Fruit fly (Drosophila melanogaster) ovary, adult (tissue): ENCODE results near the gene wisp.

ENCODE experiments used
- CG17801 ChIP-seq: fragments of 200-800 bp; optimal IDR thresholded peaks from 2 replicates; lab custom pipeline; 2019; ENCODE audit warnings: missing biosample characterization, mild to moderate bottlenecking, missing genetic modification characterization, moderate library complexity; ENCODE audit not compliant: partially characterized antibody

Gene wisp

dm6 chrX:11917056-11917633 lies 23.4 kb downstream of the wisp start, which contains the start of gene pot:
pot (minus strand) TSS chrX:11917260.
- peak; percentile 25 for TF ChIP-seq CG17801 (GFP tag; lab: Kevin White, UChicago)

dm6 chrX:11920959-11921358 lies 27.2 kb downstream of the wisp start:
- peak; percentile 28 for TF ChIP-seq CG17801 (GFP tag; lab: Kevin White, UChicago)

dm6 chrX:11922650-11923237 lies 29.0 kb downstream of the wisp start:
- no peak for TF ChIP-seq CG17801 (GFP tag; lab: Kevin White, UChicago)

DNA sequence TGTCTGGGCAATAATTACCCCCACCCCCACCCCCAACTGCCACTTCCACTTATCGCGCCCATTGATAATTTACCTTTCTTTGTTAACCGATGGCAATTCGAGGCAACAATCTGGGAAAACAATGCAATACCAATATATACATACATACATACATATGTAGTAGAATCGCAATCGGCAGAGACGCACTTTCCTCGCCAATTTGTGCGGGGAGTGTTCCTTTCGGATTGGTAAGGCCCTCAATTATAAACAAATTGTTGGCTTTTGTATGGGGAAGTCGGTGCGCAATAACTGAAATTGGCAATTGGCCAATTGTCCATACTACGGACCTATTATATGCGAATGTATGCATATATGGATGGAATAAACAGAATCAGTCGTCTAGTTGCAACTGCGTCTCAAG lies 30.0 kb downstream of the wisp start:
- no peak for TF ChIP-seq CG17801 (GFP tag; lab: Kevin White, UChicago)

DNA sequence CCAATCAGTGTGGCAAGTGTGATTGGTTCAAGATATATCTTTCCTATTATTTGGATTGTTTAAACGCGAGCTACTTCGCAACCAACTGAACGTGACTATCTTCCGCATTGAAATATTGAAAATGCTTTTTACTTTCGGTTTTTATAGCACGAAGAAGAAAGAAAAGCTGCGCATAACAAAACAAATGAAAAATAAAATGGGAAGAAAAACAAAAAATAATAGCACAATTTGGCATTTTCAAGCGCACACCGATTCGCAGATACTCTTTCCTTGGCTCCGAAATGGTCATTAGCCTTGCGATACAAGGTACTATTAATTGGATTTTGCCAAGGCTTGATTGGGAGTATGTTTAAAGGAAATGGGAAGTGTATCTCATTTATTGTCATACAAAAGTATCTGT lies 30.8 kb downstream of the wisp start, which contains the start of gene Sclp:
Gene Sclp (minus strand): TSS at position 101 of the 400 bp plus-strand sequence.
- peak; percentile 7 for TF ChIP-seq CG17801 (GFP tag; lab: Kevin White, UChicago)

dm6 chrX:11925213-11925612 lies 31.5 kb downstream of the wisp start:
- TF ChIP-seq CG17801 (GFP tag; lab: Kevin White, UChicago): peak; percentile 16

dm6 chrX:11930726-11931125 lies 37.0 kb downstream of the wisp start, which contains the start of gene Pdzd8:
Pdzd8 (minus strand) TSS chrX:11930850.
- no peak for TF ChIP-seq CG17801 (GFP tag; lab: Kevin White, UChicago)
